Worm (Caenorhabditis elegans) whole organism, L2 larva: Measurements from ENCODE around the gene F42G2.2.

ENCODE experiments used
- ceh-16 ChIP-seq: fragments of 150-350 bp; optimal IDR thresholded peaks from 2 replicates; lab custom pipeline; 2014; ENCODE audit warnings: missing biosample characterization, missing genetic modification characterization
- egl-27 ChIP-seq: sonication (generic microtip); optimal IDR thresholded peaks from 3 replicates; lab custom pipeline; 2017; ENCODE audit warnings: missing biosample characterization, missing genetic modification reagents, missing genetic modification characterization
- fos-1 ChIP-seq: fragments of 150-350 bp; optimal IDR thresholded peaks from 2 replicates; lab custom pipeline; 2014; ENCODE audit warnings: missing biosample characterization, missing genetic modification characterization
- lin-11 ChIP-seq: fragments of 150-350 bp; sonication (generic microtip); optimal IDR thresholded peaks from 2 replicates; lab custom pipeline; 2014; ENCODE audit warnings: missing biosample characterization, missing genetic modification characterization, inconsistent platforms, mixed read lengths
- lsy-2 ChIP-seq, 2 experiments: fragments of 150-350 bp in 1 of 2; sonication (generic microtip) in 1 of 2; optimal IDR thresholded peaks; 2 replicates each; lab custom pipeline; 2014 to 2017; ENCODE audit warnings: missing biosample characterization in 2 of 2, missing genetic modification characterization in 2 of 2
- mdl-1 ChIP-seq, 2 experiments: fragments of 150-350 bp in 1 of 2; sonication (generic microtip) in 1 of 2; optimal IDR thresholded peaks; 2 replicates each; lab custom pipeline; 2017; ENCODE audit warnings: missing biosample characterization in 2 of 2, missing genetic modification characterization in 2 of 2
- nhr-23 ChIP-seq: fragments of 150-350 bp; optimal IDR thresholded peaks from 2 replicates; lab custom pipeline; 2014; ENCODE audit warnings: missing biosample characterization, missing genetic modification reagents, missing genetic modification characterization
- snpc-4 ChIP-seq: fragments of 150-350 bp; optimal IDR thresholded peaks from 2 replicates; lab custom pipeline; 2014; ENCODE audit warnings: missing biosample characterization, missing genetic modification characterization
- unc-62 ChIP-seq: fragments of 150-350 bp; optimal IDR thresholded peaks from 2 replicates; lab custom pipeline; 2014; ENCODE audit warnings: missing biosample characterization, missing genetic modification reagents, missing genetic modification characterization
- zag-1 ChIP-seq: fragments of 150-350 bp; optimal IDR thresholded peaks from 2 replicates; lab custom pipeline; 2014; ENCODE audit warnings: missing biosample characterization, missing genetic modification characterization
- ztf-11 ChIP-seq: sonication (generic microtip); optimal IDR thresholded peaks from 2 replicates; lab custom pipeline; 2017; ENCODE audit warnings: missing biosample characterization, missing genetic modification characterization

DNA sequence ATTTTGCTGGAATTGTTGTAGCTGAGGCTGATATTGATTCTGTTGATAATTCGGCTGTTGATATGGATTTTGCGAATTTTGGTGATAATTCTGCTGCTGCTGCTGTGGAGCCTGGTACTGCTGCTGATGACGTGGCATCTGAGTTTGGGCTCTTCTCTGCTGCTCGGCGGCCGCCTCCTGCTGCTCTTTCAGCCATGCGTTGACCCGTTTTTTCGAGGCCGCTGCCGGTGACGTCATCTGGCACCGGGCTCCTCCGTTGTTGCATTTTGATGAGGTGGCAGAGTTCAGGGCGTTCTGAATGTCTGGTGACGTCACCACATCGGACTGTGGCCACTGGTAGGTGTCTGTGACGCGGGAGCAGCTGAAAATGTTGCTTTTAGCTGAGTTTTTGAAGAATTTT lies 35.0 kb downstream of the F42G2.2 start:
- TF ChIP-seq ceh-16 (tag; lab: Kevin White, UChicago) = no peak
- TF ChIP-seq snpc-4 (tag; lab: Kevin White, UChicago) = no peak
- TF ChIP-seq nhr-23 (tag; lab: Kevin White, UChicago) = no peak
- no peak for TF ChIP-seq zag-1 (tag; lab: Kevin White, UChicago)
- TF ChIP-seq fos-1 (tag; lab: Kevin White, UChicago) = no peak
- TF ChIP-seq ztf-11 = no peak
- no peak for TF ChIP-seq lsy-2 (tag; optimal IDR thresholded peaks at IDR 0.05; lab: Kevin White, UChicago)
- TF ChIP-seq unc-62 (GFP tag; lab: Kevin White, UChicago) = no peak
- TF ChIP-seq egl-27 = no peak
- no peak for TF ChIP-seq lin-11
- TF ChIP-seq mdl-1 (tag; optimal IDR thresholded peaks at IDR 0.05; lab: Kevin White, UChicago) = no peak
